Worm (Caenorhabditis elegans) whole organism, young adult: Measurements from ENCODE around the gene C06E2.9.

ENCODE experiments used
- B0261.1 ChIP-seq: sonication (generic microtip); optimal IDR thresholded peaks from 2 replicates; lab custom pipeline; 2016; ENCODE audit warnings: mild to moderate bottlenecking, missing genetic modification characterization, moderate library complexity, missing compliant biosample characterization
- D2030.7 ChIP-seq: fragments of 200-800 bp; sonication (Bioruptor generic); IDR thresholded peaks from 2 replicates; pipeline ENCODE4 v1.3.6; 2022; ENCODE audit warnings: missing genetic modification reagents, missing genetic modification characterization, missing compliant biosample characterization
- F37B4.10 ChIP-seq: fragments of 200-800 bp; sonication (Bioruptor generic); IDR thresholded peaks from 2 replicates; pipeline ENCODE4 v1.3.6; 2022; ENCODE audit warnings: missing genetic modification characterization, missing compliant biosample characterization
- T07F8.4 ChIP-seq: sonication (generic microtip); optimal IDR thresholded peaks from 2 replicates; lab custom pipeline; 2016; ENCODE audit warnings: mild to moderate bottlenecking, missing genetic modification characterization, moderate library complexity, missing compliant biosample characterization
- T26A5.8 ChIP-seq: sonication (generic microtip); optimal IDR thresholded peaks from 2 replicates; lab custom pipeline; 2016; ENCODE audit warnings: missing genetic modification characterization, missing compliant biosample characterization
- Y53F4B.3 ChIP-seq: fragments of 200-800 bp; sonication (Bioruptor generic); IDR thresholded peaks from 2 replicates; pipeline ENCODE4 v1.3.6; 2022; ENCODE audit warnings: missing genetic modification reagents, missing genetic modification characterization, missing compliant biosample characterization
- akir-1 ChIP-seq: fragments of 200-800 bp; sonication (Bioruptor generic); optimal IDR thresholded peaks from 2 replicates; lab custom pipeline; 2018; ENCODE audit warnings: mild to moderate bottlenecking, missing genetic modification characterization, moderate library complexity, missing compliant biosample characterization
- aptf-2 ChIP-seq: fragments of 200-800 bp; sonication (Bioruptor generic); conservative IDR thresholded peaks from 2 replicates; pipeline ENCODE4 v1.3.6; 2022; ENCODE audit warnings: missing genetic modification reagents, missing genetic modification characterization, missing compliant biosample characterization
- aptf-3 ChIP-seq: fragments of 200-800 bp; sonication (Bioruptor generic); IDR thresholded peaks from 2 replicates; pipeline ENCODE4 v1.3.6; 2022; ENCODE audit warnings: missing genetic modification characterization, missing compliant biosample characterization
- atf-7 ChIP-seq: sonication (generic microtip); optimal IDR thresholded peaks from 2 replicates; lab custom pipeline; 2017; ENCODE audit warnings: mild to moderate bottlenecking, missing genetic modification characterization, missing compliant biosample characterization
- attf-5 ChIP-seq: fragments of 200-800 bp; sonication (Bioruptor generic); optimal IDR thresholded peaks from 2 replicates; lab custom pipeline; 2018; ENCODE audit warnings: mild to moderate bottlenecking, missing genetic modification characterization, missing compliant biosample characterization
- attf-6 ChIP-seq: fragments of 200-800 bp; sonication (Bioruptor generic); IDR thresholded peaks from 2 replicates; pipeline ENCODE4 v1.3.6; 2022; ENCODE audit warnings: missing genetic modification reagents, missing genetic modification characterization, missing compliant biosample characterization
- bed-1 ChIP-seq: fragments of 200-800 bp; sonication (Bioruptor generic); IDR thresholded peaks from 2 replicates; pipeline ENCODE4 v1.3.6; 2022; ENCODE audit warnings: missing genetic modification reagents, missing genetic modification characterization, missing compliant biosample characterization
- cebp-1 ChIP-seq, 2 experiments: fragments of 200-800 bp in 1 of 2; sonication (Bioruptor generic) in 1 of 2; sonication (generic microtip) in 1 of 2; IDR thresholded peaks in 1 of 2; optimal IDR thresholded peaks in 1 of 2; 2 replicates each; pipeline versions ENCODE4 v1.3.6 to Lab custom; 2017 to 2022; ENCODE audit warnings: missing compliant biosample characterization in 2 of 2, missing genetic modification characterization in 2 of 2, mild to moderate bottlenecking in 1 of 2, missing genetic modification reagents in 1 of 2, moderate library complexity in 1 of 2
- cebp-2 ChIP-seq: fragments of 200-800 bp; sonication (Bioruptor generic); IDR thresholded peaks from 2 replicates; pipeline ENCODE4 v1.3.6; 2022; ENCODE audit warnings: missing genetic modification characterization, missing compliant biosample characterization
- ceh-40 ChIP-seq: fragments of 200-800 bp; sonication (Bioruptor generic); IDR thresholded peaks from 2 replicates; pipeline ENCODE4 v1.3.6; 2022; ENCODE audit warnings: missing genetic modification characterization, missing compliant biosample characterization
- die-1 ChIP-seq: sonication (generic microtip); optimal IDR thresholded peaks from 2 replicates; lab custom pipeline; 2016; ENCODE audit warnings: missing genotype, mild to moderate bottlenecking, missing genetic modification characterization, missing compliant biosample characterization
- dpff-1 ChIP-seq: sonication (generic microtip); optimal IDR thresholded peaks from 2 replicates; lab custom pipeline; 2017; ENCODE audit warnings: mild to moderate bottlenecking, missing genetic modification characterization, missing compliant biosample characterization
- egl-44 ChIP-seq: fragments of 200-800 bp; sonication (Bioruptor generic); IDR thresholded peaks from 2 replicates; pipeline ENCODE4 v1.3.6; 2022; ENCODE audit warnings: missing genetic modification reagents, missing genetic modification characterization, missing compliant biosample characterization
- hmg-1.2 ChIP-seq: fragments of 200-800 bp; sonication (Bioruptor generic); IDR thresholded peaks from 2 replicates; pipeline ENCODE4 v1.3.6; 2022; ENCODE audit warnings: missing genetic modification reagents, missing genetic modification characterization, missing compliant biosample characterization
- lin-26 ChIP-seq: fragments of 200-800 bp; sonication (Bioruptor generic); IDR thresholded peaks from 2 replicates; pipeline ENCODE4 v1.3.6; 2022; ENCODE audit warnings: missing genetic modification reagents, missing genetic modification characterization, missing compliant biosample characterization
- lin-40 ChIP-seq: sonication (generic microtip); optimal IDR thresholded peaks from 2 replicates; lab custom pipeline; 2016; ENCODE audit warnings: missing genetic modification characterization, mild to moderate bottlenecking, missing compliant biosample characterization, missing genotype, missing genetic modification reagents
- lin-54 ChIP-seq: fragments of 200-800 bp; sonication (Bioruptor generic); optimal IDR thresholded peaks from 2 replicates; lab custom pipeline; 2018; ENCODE audit warnings: mild to moderate bottlenecking, missing genetic modification characterization, missing compliant biosample characterization
- madf-10 ChIP-seq: sonication (generic microtip); optimal IDR thresholded peaks from 2 replicates; lab custom pipeline; 2016; ENCODE audit warnings: mild to moderate bottlenecking, missing genetic modification characterization, missing compliant biosample characterization
- mcd-1 ChIP-seq: fragments of 200-800 bp; sonication (Bioruptor generic); IDR thresholded peaks from 2 replicates; pipeline ENCODE4 v1.3.6; 2022; ENCODE audit warnings: missing genetic modification reagents, missing genetic modification characterization, missing compliant biosample characterization
- mxl-1 ChIP-seq: sonication (generic microtip); optimal IDR thresholded peaks from 2 replicates; lab custom pipeline; 2016; ENCODE audit warnings: missing genetic modification characterization, missing compliant biosample characterization
- nfya-1 ChIP-seq: sonication (generic microtip); optimal IDR thresholded peaks from 2 replicates; lab custom pipeline; 2017; ENCODE audit warnings: antibody characterized with exemption, missing compliant biosample characterization, missing genetic modification characterization, borderline replicate concordance; ENCODE audit not compliant: insufficient read depth
- nfya-2 ChIP-seq: fragments of 200-800 bp; sonication (Bioruptor generic); IDR thresholded peaks from 2 replicates; pipeline ENCODE4 v1.3.6; 2022; ENCODE audit warnings: missing genetic modification reagents, missing genetic modification characterization, missing compliant biosample characterization
- nhr-179 ChIP-seq: sonication (generic microtip); optimal IDR thresholded peaks from 2 replicates; lab custom pipeline; 2016; ENCODE audit warnings: mild to moderate bottlenecking, missing genetic modification characterization, missing compliant biosample characterization
- nhr-27 ChIP-seq: fragments of 200-800 bp; sonication (Bioruptor generic); optimal IDR thresholded peaks from 2 replicates; lab custom pipeline; 2018; ENCODE audit warnings: mild to moderate bottlenecking, missing genetic modification characterization, moderate library complexity, missing compliant biosample characterization
- nhr-80 ChIP-seq: sonication (generic microtip); optimal IDR thresholded peaks from 2 replicates; lab custom pipeline; 2016; ENCODE audit warnings: missing genetic modification characterization, missing compliant biosample characterization
- nhr-90 ChIP-seq: sonication (generic microtip); optimal IDR thresholded peaks from 2 replicates; lab custom pipeline; 2016; ENCODE audit warnings: missing genotype, mild to moderate bottlenecking, missing genetic modification characterization, missing compliant biosample characterization
- pbrm-1 ChIP-seq: fragments of 200-800 bp; sonication (Bioruptor generic); IDR thresholded peaks from 2 replicates; pipeline ENCODE4 v1.3.6; 2022; ENCODE audit warnings: missing genetic modification reagents, missing genetic modification characterization, missing compliant biosample characterization
- rec-8 ChIP-seq, 2 experiments: sonication (generic microtip); optimal IDR thresholded peaks; 2 replicates each; lab custom pipeline; 2016; ENCODE audit warnings: mild to moderate bottlenecking in 2 of 2, missing genetic modification characterization in 2 of 2, missing genetic modification reagents in 2 of 2, missing genotype in 2 of 2, missing biosample characterization in 1 of 2, missing compliant biosample characterization in 1 of 2, moderate library complexity in 1 of 2
- rpc-1 ChIP-seq, 2 experiments: fragments of 150-350 bp in 1 of 2; sonication (generic microtip) in 1 of 2; optimal IDR thresholded peaks; 2 replicates each; lab custom pipeline; 2014 to 2018; ENCODE audit warnings: missing biosample characterization in 1 of 2, missing genetic modification characterization in 1 of 2, missing genetic modification reagents in 1 of 2, missing genotype in 1 of 2
- sdz-38 ChIP-seq: sonication (generic microtip); optimal IDR thresholded peaks from 2 replicates; lab custom pipeline; 2016; ENCODE audit warnings: missing genotype, missing genetic modification characterization, missing compliant biosample characterization
- snpc-1.3 ChIP-seq: sonication (generic microtip); optimal IDR thresholded peaks from 2 replicates; lab custom pipeline; 2017; ENCODE audit warnings: missing genetic modification characterization, mild to moderate bottlenecking, missing compliant biosample characterization, antibody characterized with exemption, moderate library complexity, missing genotype, missing genetic modification reagents; ENCODE audit not compliant: insufficient read depth
- snpc-4 ChIP-seq, 5 experiments: fragments of 150-350 bp in 1 of 5; sonication (generic microtip) in 4 of 5; optimal IDR thresholded peaks; 2 replicates each; lab custom pipeline; 2014 to 2018; ENCODE audit warnings: missing genetic modification characterization in 5 of 5, missing biosample characterization in 3 of 5, antibody characterized with exemption in 2 of 5, mild to moderate bottlenecking in 2 of 5, missing compliant biosample characterization in 2 of 5, missing genotype in 2 of 5, moderate library complexity in 2 of 5, missing genetic modification reagents in 1 of 5
- tbp1 ChIP-seq: fragments of 200-800 bp; sonication (Bioruptor generic); optimal IDR thresholded peaks from 2 replicates; lab custom pipeline; 2018; ENCODE audit warnings: mild to moderate bottlenecking, missing genetic modification characterization, missing compliant biosample characterization
- zfh-2 ChIP-seq: fragments of 200-800 bp; sonication (Bioruptor generic); conservative IDR thresholded peaks from 2 replicates; pipeline ENCODE4 v1.3.6; 2022; ENCODE audit warnings: missing genetic modification reagents, missing genetic modification characterization, missing compliant biosample characterization
- zim-3 ChIP-seq: sonication (generic microtip); optimal IDR thresholded peaks from 2 replicates; lab custom pipeline; 2017; ENCODE audit warnings: mild to moderate bottlenecking, missing genetic modification characterization, moderate library complexity, missing compliant biosample characterization
- ztf-18 ChIP-seq: sonication (generic microtip); optimal IDR thresholded peaks from 2 replicates; lab custom pipeline; 2016; ENCODE audit warnings: missing genotype, mild to moderate bottlenecking, missing genetic modification characterization, missing compliant biosample characterization
- ztf-25 ChIP-seq: fragments of 200-800 bp; sonication (Bioruptor generic); IDR thresholded peaks from 2 replicates; pipeline ENCODE4 v1.3.6; 2022; ENCODE audit warnings: missing genetic modification reagents, missing genetic modification characterization, missing compliant biosample characterization
- ztf-28 ChIP-seq: fragments of 200-800 bp; sonication (Bioruptor generic); IDR thresholded peaks from 2 replicates; pipeline ENCODE4 v1.3.6; 2022; ENCODE audit warnings: missing genetic modification reagents, missing genetic modification characterization, missing compliant biosample characterization
- ztf-3 ChIP-seq: fragments of 200-800 bp; sonication (Bioruptor generic); optimal IDR thresholded peaks from 2 replicates; lab custom pipeline; 2018; ENCODE audit warnings: mild to moderate bottlenecking, missing genetic modification characterization, missing compliant biosample characterization

C06E2.9 gene

DNA sequence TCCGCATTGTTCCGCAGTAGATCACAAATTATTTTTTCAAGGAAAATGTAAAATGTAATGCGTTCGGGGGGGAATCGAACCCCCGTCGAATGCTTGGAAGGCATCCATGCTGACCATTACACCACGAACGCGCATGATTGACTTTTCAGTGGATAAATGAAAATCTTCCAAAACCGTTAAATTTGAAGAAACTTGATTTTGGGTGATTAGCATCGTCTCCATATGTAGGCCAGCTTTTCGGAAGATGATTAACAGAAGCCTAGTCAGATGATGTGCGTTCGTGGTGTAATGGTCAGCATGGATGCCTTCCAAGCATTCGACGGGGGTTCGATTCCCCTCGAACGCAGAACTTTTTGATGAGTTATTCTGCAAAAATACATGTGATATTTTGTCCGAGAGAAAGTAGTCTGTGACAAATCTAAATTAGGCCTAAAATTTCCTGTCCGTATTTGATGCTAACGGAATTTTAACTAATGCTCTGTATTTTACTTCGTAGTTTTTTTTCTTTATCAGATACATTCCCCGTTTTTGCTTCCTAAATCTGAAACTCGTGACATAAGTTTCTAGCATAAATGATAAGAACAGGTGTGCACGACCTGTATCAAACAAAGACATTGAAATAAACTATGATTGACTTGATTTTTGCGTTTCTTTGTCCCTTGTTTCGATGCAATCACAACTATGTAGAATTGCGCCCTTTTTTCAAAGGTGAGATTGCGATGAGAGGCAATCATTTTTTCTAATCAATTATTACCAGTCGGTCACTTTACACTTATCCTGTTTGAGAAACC, 14.4 kb upstream of the C06E2.9 start, which contains the start of gene C28G1.10:
Gene C28G1.10 (plus strand): TSS at position 676 of the 791 bp plus-strand sequence.
- TF ChIP-seq sdz-38 (tag; lab: Kevin White, UChicago) (no peak), lin-26 (GFP tag; lab: Robert Waterston, UW) (peak; percentile 89), madf-10 (tag; lab: Kevin White, UChicago) (no peak), snpc-1.3 (tag; lab: Kevin White, UChicago) (peak; percentile 50), egl-44 (GFP tag; lab: Robert Waterston, UW) (peak; percentile 62; the same call in 1 of the 2 replicates), B0261.1 (tag; lab: Kevin White, UChicago) (peak; percentile 76), cebp-2 (GFP tag; lab: Robert Waterston, UW) (no peak), dpff-1 (tag; lab: Kevin White, UChicago) (no peak), bed-1 (peak; percentile 81; the same call in 1 of the 2 replicates), pbrm-1 (GFP tag; lab: Robert Waterston, UW) (0 out of 2 replicates have a peak, but pooled peaks have one; percentile 38), ztf-3 (GFP tag; lab: Kevin White, UChicago) (no peak), cebp-1 (GFP tag; IDR thresholded peaks at IDR 0.05; lab: Robert Waterston, UW) (peak; percentile 15; the same call in 1 of the 2 replicates), cebp-1 (tag; optimal IDR thresholded peaks at IDR 0.05; lab: Kevin White, UChicago) (no peak), atf-7 (tag; lab: Kevin White, UChicago) (no peak), nhr-90 (tag; lab: Kevin White, UChicago) (peak; percentile 62), attf-5 (GFP tag; lab: Kevin White, UChicago) (peak; percentile 25), akir-1 (GFP tag; lab: Kevin White, UChicago) (no peak), nhr-179 (no peak), mcd-1 (GFP tag; lab: Robert Waterston, UW) (no peak), nfya-1 (tag; lab: Kevin White, UChicago) (no peak), hmg-1.2 (GFP tag; lab: Robert Waterston, UW) (peak; percentile 63), attf-6 (GFP tag; lab: Robert Waterston, UW) (peak; percentile 69), aptf-3 (no peak), F37B4.10 (GFP tag; lab: Robert Waterston, UW) (no peak), die-1 (peak; percentile 85), D2030.7 (GFP tag; lab: Robert Waterston, UW) (peak; percentile 75), aptf-2 (GFP tag; lab: Robert Waterston, UW) (0 out of 2 replicates have a peak, but pooled peaks have one; percentile 15), nhr-27 (tag; lab: Kevin White, UChicago) (no peak), ceh-40 (peak; percentile 49; the same call in 1 of the 2 replicates), ztf-18 (tag; lab: Kevin White, UChicago) (peak; percentile 18), mxl-1 (tag; lab: Kevin White, UChicago) (peak; percentile 36), tbp1 (peak; percentile 85), snpc-4 (GFP tag; optimal IDR thresholded peaks at IDR 0.05; lab: Kevin White, UChicago) (peak; percentile 53), snpc-4 (tag; optimal IDR thresholded peaks at IDR 0.05; lab: Kevin White, UChicago) (peak in 1 of 4 experiments; percentile 61), zim-3 (tag; lab: Kevin White, UChicago) (peak; percentile 45), nfya-2 (GFP tag; lab: Robert Waterston, UW) (0 out of 2 replicates have a peak, but pooled peaks have one; percentile 27), lin-40 (tag; lab: Kevin White, UChicago) (peak; percentile 23), zfh-2 (no peak), ztf-25 (GFP tag; lab: Robert Waterston, UW) (peak; percentile 80; the same call in 1 of the 2 replicates), Y53F4B.3 (GFP tag; lab: Robert Waterston, UW) (peak; percentile 29), T07F8.4 (tag; lab: Kevin White, UChicago) (peak; percentile 27), lin-54 (GFP tag; lab: Kevin White, UChicago) (no peak), rec-8 (tag; optimal IDR thresholded peaks at IDR 0.05; lab: Kevin White, UChicago) (peak; percentile 17 to 24), ztf-28 (GFP tag; lab: Robert Waterston, UW) (no peak), rpc-1 (optimal IDR thresholded peaks at IDR 0.05; lab: Kevin White, UChicago) (peak; percentile 81), rpc-1 (tag; optimal IDR thresholded peaks at IDR 0.05; lab: Kevin White, UChicago) (peak; percentile 97), T26A5.8 (no peak), nhr-80 (tag; lab: Kevin White, UChicago) (peak; percentile 61)
